Worm (Caenorhabditis elegans): ENCODE data around the gene acl-2.

ce11 chrV:10043234-10043796 is 12.4 kb upstream of the acl-2 start, which contains the start of gene T06E8.8:
- TF ChIP-seq nhr-11 (tag; optimal IDR thresholded peaks at IDR 0.05) (peak; percentile 70), aly-2 (tag; optimal IDR thresholded peaks at IDR 0.05) (no peak), nhr-25 (tag; optimal IDR thresholded peaks at IDR 0.05; ENCODE audit: borderline replicate concordance, insufficient read depth) (peak; percentile 54), Y105C5A.15 (GFP tag; IDR thresholded peaks at IDR 0.05) (no peak), F49E8.2 (tag; optimal IDR thresholded peaks at IDR 0.05; ENCODE audit: borderline replicate concordance) (no peak), ceh-28 (tag; optimal IDR thresholded peaks at IDR 0.05) (no peak), nhr-77 (tag; optimal IDR thresholded peaks at IDR 0.05) (no peak), egl-43 (GFP tag; IDR thresholded peaks at IDR 0.05) (0 out of 2 replicates have a peak, but pooled peaks have one; percentile 8), hif-1 (tag; optimal IDR thresholded peaks at IDR 0.05) (no peak), mep-1 (tag; optimal IDR thresholded peaks at IDR 0.05) (peak; percentile 69), jun-1 (tag; optimal IDR thresholded peaks at IDR 0.05) (no peak), ztf-11 (tag; optimal IDR thresholded peaks at IDR 0.05) (no peak)

Data from whole organism, L4 larva.